Fruit fly (Drosophila melanogaster): Measurements from ENCODE around the gene hry.

DNA sequence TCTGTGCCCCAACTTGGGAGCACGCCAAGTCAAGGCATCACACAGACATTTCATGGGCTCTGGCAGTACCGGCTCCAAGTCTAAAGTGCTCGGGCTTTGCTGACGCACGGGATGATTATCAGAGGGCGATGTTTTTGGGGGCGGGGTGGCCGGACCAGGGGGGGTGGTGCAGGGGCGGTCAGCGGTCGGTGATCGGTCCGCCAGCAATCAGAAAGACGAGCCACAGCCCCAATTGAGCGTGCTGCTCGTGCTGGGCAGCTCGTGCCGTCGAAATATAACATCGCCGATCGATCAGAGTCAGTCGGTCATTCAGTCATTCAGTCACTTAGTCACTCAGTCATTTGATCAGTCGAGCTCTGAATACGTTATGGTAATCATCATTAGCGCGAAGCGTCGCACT lies 22.3 kb downstream of the hry start:
- TF ChIP-seq psq (optimal IDR thresholded peaks at IDR 0.05): no peak
- no peak for TF ChIP-seq Myc (optimal IDR thresholded peaks at IDR 0.05)
